Fruit fly (Drosophila melanogaster) whole organism, embryonic: ENCODE measurements around the gene CG5510.

ENCODE experiments used
- ATbp ChIP-seq: fragments of 200-800 bp; sonication (Bioruptor generic); optimal IDR thresholded peaks from 2 replicates; lab custom pipeline; 2017; ENCODE audit warnings: missing biosample characterization, mild to moderate bottlenecking, missing genetic modification characterization, missing genetic modification reagents
- Asciz ChIP-seq: fragments of 200-800 bp; sonication (Bioruptor generic); optimal IDR thresholded peaks from 2 replicates; lab custom pipeline; 2017; ENCODE audit warnings: missing biosample characterization, mild to moderate bottlenecking, missing genetic modification characterization, missing genetic modification reagents
- Bdp1 ChIP-seq: fragments of 200-800 bp; sonication (Bioruptor generic); optimal IDR thresholded peaks from 3 replicates; lab custom pipeline; 2016; ENCODE audit warnings: missing biosample characterization, missing genetic modification characterization
- C15 ChIP-seq: fragments of 200-800 bp; sonication (Bioruptor generic); IDR thresholded peaks from 3 replicates; pipeline ENCODE4 v1.3.6; 2022; ENCODE audit warnings: missing biosample characterization, missing genetic modification characterization
- CG10147 ChIP-seq: fragments of 200-800 bp; sonication (Bioruptor generic); optimal IDR thresholded peaks from 2 replicates; lab custom pipeline; 2019; ENCODE audit warnings: missing biosample characterization, mild to moderate bottlenecking, missing genetic modification characterization, moderate library complexity
- CG10462 ChIP-seq: fragments of 200-800 bp; sonication (Bioruptor generic); optimal IDR thresholded peaks from 2 replicates; lab custom pipeline; 2016; ENCODE audit warnings: missing biosample characterization, missing genetic modification characterization
- CG11085 ChIP-seq: fragments of 200-800 bp; sonication (Bioruptor generic); IDR thresholded peaks from 2 replicates; pipeline ENCODE4 v1.3.6; 2022; ENCODE audit warnings: missing biosample characterization, missing genetic modification characterization
- CG12299 ChIP-seq: fragments of 200-800 bp; sonication (Bioruptor generic); optimal IDR thresholded peaks from 2 replicates; lab custom pipeline; 2018; ENCODE audit warnings: missing biosample characterization, mild to moderate bottlenecking, missing genetic modification characterization
- CG1233 ChIP-seq: fragments of 200-800 bp; sonication (Bioruptor generic); optimal IDR thresholded peaks from 4 replicates; lab custom pipeline; 2018; ENCODE audit warnings: missing biosample characterization, mild to moderate bottlenecking, missing genetic modification characterization
- CG12744 ChIP-seq: fragments of 200-800 bp; sonication (Bioruptor generic); optimal IDR thresholded peaks from 2 replicates; lab custom pipeline; 2016; ENCODE audit warnings: missing biosample characterization, missing genetic modification characterization
- CG15479 ChIP-seq: fragments of 200-800 bp; sonication (Bioruptor generic); optimal IDR thresholded peaks from 3 replicates; lab custom pipeline; 2019; ENCODE audit warnings: missing biosample characterization, mild to moderate bottlenecking, missing genetic modification characterization, moderate library complexity
- CG18619 ChIP-seq: fragments of 200-800 bp; sonication (Bioruptor generic); optimal IDR thresholded peaks from 3 replicates; lab custom pipeline; 2017; ENCODE audit warnings: missing biosample characterization, mild to moderate bottlenecking, missing genetic modification characterization
- CG2120 ChIP-seq: fragments of 200-800 bp; sonication (Bioruptor generic); optimal IDR thresholded peaks from 3 replicates; lab custom pipeline; 2016; ENCODE audit warnings: missing biosample characterization, missing genetic modification characterization
- CG32767 ChIP-seq: fragments of 200-800 bp; sonication (Bioruptor generic); IDR thresholded peaks from 2 replicates; pipeline ENCODE4 v1.3.6; 2022; ENCODE audit warnings: missing biosample characterization, missing genetic modification characterization
- CG43689 ChIP-seq: fragments of 200-800 bp; sonication (Bioruptor generic); IDR thresholded peaks from 2 replicates; pipeline ENCODE4 v1.3.6; 2022; ENCODE audit warnings: missing biosample characterization, missing genetic modification characterization
- CG4730 ChIP-seq: fragments of 200-800 bp; sonication (Bioruptor generic); IDR thresholded peaks from 2 replicates; pipeline ENCODE4 v1.3.6; 2022; ENCODE audit warnings: missing biosample characterization, missing genetic modification characterization
- CG6654 ChIP-seq: fragments of 200-800 bp; sonication (Bioruptor generic); optimal IDR thresholded peaks from 2 replicates; lab custom pipeline; 2017; ENCODE audit warnings: missing biosample characterization, mild to moderate bottlenecking, missing genetic modification characterization
- CG9437 ChIP-seq: fragments of 200-800 bp; sonication (Bioruptor generic); optimal IDR thresholded peaks from 2 replicates; lab custom pipeline; 2018; ENCODE audit warnings: missing biosample characterization, mild to moderate bottlenecking, missing genetic modification characterization
- Deaf1 ChIP-seq: fragments of 200-800 bp; optimal IDR thresholded peaks from 3 replicates; lab custom pipeline; 2019; ENCODE audit warnings: missing biosample characterization, mild to moderate bottlenecking, missing genetic modification characterization, moderate library complexity
- Fer3 ChIP-seq: fragments of 200-800 bp; sonication (Bioruptor generic); optimal IDR thresholded peaks from 2 replicates; lab custom pipeline; 2018; ENCODE audit warnings: missing biosample characterization, mild to moderate bottlenecking, missing genetic modification characterization, moderate library complexity
- HLH4C ChIP-seq: fragments of 200-800 bp; sonication (Bioruptor generic); IDR thresholded peaks from 3 replicates; pipeline ENCODE4 v1.3.6; 2022; ENCODE audit warnings: missing biosample characterization, missing genetic modification characterization; ENCODE audit not compliant: partially characterized antibody
- HLH54F ChIP-seq: fragments of 200-800 bp; sonication (Bioruptor generic); optimal IDR thresholded peaks from 3 replicates; lab custom pipeline; 2016; ENCODE audit warnings: missing biosample characterization, missing genetic modification characterization
- Hey ChIP-seq: fragments of 200-800 bp; sonication (Bioruptor generic); optimal IDR thresholded peaks from 3 replicates; lab custom pipeline; 2018; ENCODE audit warnings: missing biosample characterization, mild to moderate bottlenecking, missing genetic modification characterization
- HmgD ChIP-seq: fragments of 200-800 bp; sonication (Bioruptor generic); optimal IDR thresholded peaks from 3 replicates; lab custom pipeline; 2016; ENCODE audit warnings: missing biosample characterization, missing genetic modification characterization
- HmgZ ChIP-seq: fragments of 200-800 bp; sonication (Bioruptor generic); optimal IDR thresholded peaks from 2 replicates; lab custom pipeline; 2018; ENCODE audit warnings: missing biosample characterization, mild to moderate bottlenecking, missing genetic modification characterization
- Hmx ChIP-seq: fragments of 200-800 bp; sonication (Bioruptor generic); optimal IDR thresholded peaks from 2 replicates; lab custom pipeline; 2016; ENCODE audit warnings: missing biosample characterization, missing genetic modification characterization
- Lhr ChIP-seq: fragments of 200-800 bp; sonication (Bioruptor generic); optimal IDR thresholded peaks from 3 replicates; lab custom pipeline; 2017; ENCODE audit warnings: mild to moderate bottlenecking, missing biosample characterization, missing genetic modification reagents, missing genetic modification characterization
- MESR4 ChIP-seq: fragments of 200-800 bp; sonication (Bioruptor generic); optimal IDR thresholded peaks from 2 replicates; lab custom pipeline; 2018; ENCODE audit warnings: missing biosample characterization, mild to moderate bottlenecking, missing genetic modification characterization, moderate library complexity
- Meics ChIP-seq: fragments of 200-800 bp; sonication (Bioruptor generic); optimal IDR thresholded peaks from 2 replicates; lab custom pipeline; 2017; ENCODE audit warnings: missing biosample characterization, mild to moderate bottlenecking, missing genetic modification characterization
- Nf-YA ChIP-seq: fragments of 200-800 bp; sonication (Bioruptor generic); IDR thresholded peaks from 2 replicates; pipeline ENCODE4 v1.3.6; 2022; ENCODE audit warnings: missing biosample characterization, missing genetic modification characterization
- Ssrp ChIP-seq: fragments of 200-800 bp; sonication (Bioruptor generic); optimal IDR thresholded peaks from 2 replicates; lab custom pipeline; 2018; ENCODE audit warnings: missing biosample characterization, mild to moderate bottlenecking, missing genetic modification characterization, moderate library complexity
- al ChIP-seq: fragments of 200-800 bp; sonication (Bioruptor generic); IDR thresholded peaks from 2 replicates; pipeline ENCODE4 v1.3.6; 2022; ENCODE audit warnings: missing biosample characterization, missing genetic modification characterization
- bab2 ChIP-seq: fragments of 200-800 bp; sonication (Bioruptor generic); optimal IDR thresholded peaks from 2 replicates; lab custom pipeline; 2016; ENCODE audit warnings: missing biosample characterization, missing genetic modification characterization
- cad ChIP-seq: fragments of >200 bp; optimal IDR thresholded peaks from 2 replicates; lab custom pipeline; 2017; ENCODE audit warnings: missing biosample characterization, missing genetic modification characterization
- croc ChIP-seq: fragments of 200-800 bp; sonication (Bioruptor generic); conservative IDR thresholded peaks from 3 replicates; pipeline ENCODE4 v1.3.6; 2022; ENCODE audit warnings: missing biosample characterization, missing genetic modification characterization
- dpn ChIP-seq, 2 experiments: fragments of 200-800 bp; sonication (Bioruptor generic); optimal IDR thresholded peaks; 3 replicates each; lab custom pipeline; 2016; ENCODE audit warnings: missing biosample characterization in 2 of 2, missing genetic modification characterization in 2 of 2
- exex ChIP-seq: fragments of 200-800 bp; sonication (Bioruptor generic); optimal IDR thresholded peaks from 4 replicates; lab custom pipeline; 2018; ENCODE audit warnings: missing biosample characterization, mild to moderate bottlenecking, missing genetic modification characterization, moderate library complexity
- fru ChIP-seq: fragments of >200 bp; optimal IDR thresholded peaks from 2 replicates; lab custom pipeline; 2017
- gsb ChIP-seq: fragments of 200-800 bp; sonication (Bioruptor generic); IDR thresholded peaks from 2 replicates; pipeline ENCODE4 v1.3.6; 2022; ENCODE audit warnings: missing biosample characterization, missing genetic modification characterization
- hb ChIP-seq: fragments of 200-800 bp; sonication (Bioruptor generic); IDR thresholded peaks from 3 replicates; pipeline ENCODE4 v1.3.6; 2022; ENCODE audit warnings: missing biosample characterization, missing genetic modification characterization; ENCODE audit not compliant: partially characterized antibody
- lov ChIP-seq, 2 experiments: fragments of 200-800 bp in 1 of 2; fragments of >200 bp in 1 of 2; sonication (Bioruptor generic) in 1 of 2; IDR thresholded peaks in 1 of 2; optimal IDR thresholded peaks in 1 of 2; 2 replicates in 1 of 2; 3 replicates in 1 of 2; pipeline versions ENCODE4 v1.3.6 to Lab custom; 2017 to 2022; ENCODE audit warnings: missing biosample characterization in 1 of 2, missing genetic modification characterization in 1 of 2
- prd ChIP-seq, 3 experiments: fragments of >200 bp in 2 of 3; fragments of 200-800 bp in 1 of 3; sonication (Bioruptor generic) in 1 of 3; optimal IDR thresholded peaks in 2 of 3; IDR thresholded peaks in 1 of 3; 2 replicates in 2 of 3; 3 replicates in 1 of 3; pipeline versions ENCODE4 v1.3.6 to Lab custom; 2017 to 2022; ENCODE audit warnings: missing biosample characterization in 1 of 3, missing genetic modification characterization in 1 of 3
- repo ChIP-seq: fragments of 200-800 bp; sonication (Bioruptor generic); optimal IDR thresholded peaks from 2 replicates; lab custom pipeline; 2016; ENCODE audit warnings: missing biosample characterization, missing genetic modification characterization
- sd ChIP-seq: fragments of 200-800 bp; sonication (Bioruptor generic); optimal IDR thresholded peaks from 3 replicates; lab custom pipeline; 2018; ENCODE audit warnings: missing biosample characterization, mild to moderate bottlenecking, missing genetic modification characterization, moderate library complexity
- seq ChIP-seq: fragments of 200-800 bp; sonication (Bioruptor generic); IDR thresholded peaks from 2 replicates; pipeline ENCODE4 v1.3.6; 2022; ENCODE audit warnings: missing biosample characterization, missing genetic modification characterization
- sqz ChIP-seq: fragments of 200-800 bp; sonication (Bioruptor generic); optimal IDR thresholded peaks from 3 replicates; lab custom pipeline; 2018; ENCODE audit warnings: missing biosample characterization, mild to moderate bottlenecking, missing genetic modification characterization
- sr ChIP-seq: fragments of 200-800 bp; sonication (Bioruptor generic); IDR thresholded peaks from 3 replicates; pipeline ENCODE4 v1.3.6; 2022; ENCODE audit warnings: missing biosample characterization, missing genetic modification characterization
- tap ChIP-seq: fragments of 200-800 bp; optimal IDR thresholded peaks from 3 replicates; lab custom pipeline; 2019; ENCODE audit warnings: missing biosample characterization, mild to moderate bottlenecking, missing genetic modification characterization, moderate library complexity
- unpg ChIP-seq: fragments of 200-800 bp; sonication (Bioruptor generic); optimal IDR thresholded peaks from 3 replicates; lab custom pipeline; 2018; ENCODE audit warnings: missing biosample characterization, mild to moderate bottlenecking, missing genetic modification characterization, moderate library complexity
- z ChIP-seq: fragments of 200-800 bp; sonication (Bioruptor generic); IDR thresholded peaks from 3 replicates; pipeline ENCODE4 v1.3.6; 2022; ENCODE audit warnings: missing biosample characterization, missing genetic modification characterization

Gene CG5510

DNA sequence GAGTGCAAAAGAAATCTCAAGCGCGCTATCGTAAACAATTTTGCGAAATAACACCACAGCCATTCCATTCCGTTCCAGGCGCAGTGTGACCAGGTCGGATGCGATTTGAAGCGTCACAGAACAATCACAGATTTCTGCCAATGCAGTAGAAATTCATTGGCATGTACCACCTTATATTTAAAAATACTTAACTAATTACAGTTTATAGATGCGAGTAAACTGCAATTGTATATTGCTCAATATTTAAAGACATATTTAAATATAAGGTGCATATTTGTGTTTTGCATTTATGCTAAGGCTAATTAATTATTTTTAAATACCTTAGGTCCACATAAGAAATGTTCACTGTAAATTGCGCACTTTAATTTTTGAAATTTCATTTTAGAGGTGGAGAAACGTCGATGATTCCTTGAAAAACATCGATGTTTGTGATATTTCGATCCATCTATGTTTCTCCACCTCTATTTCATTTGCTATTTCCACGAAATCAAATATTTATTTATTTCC is 24.1 kb upstream of the CG5510 start, which contains the start of the genes SMC6 and CG6204 (continued):
- TF ChIP-seq sqz (peak; percentile 84), sd (peak; percentile 92), bab2 (GFP tag; lab: Kevin White, UChicago) (peak; percentile 83), HmgZ (tag; lab: Kevin White, UChicago) (peak; percentile 96), unpg (GFP tag; lab: Kevin White, UChicago) (peak; percentile 97), hb (GFP tag; lab: Robert Waterston, UW) (no peak), HLH4C (GFP tag; lab: Robert Waterston, UW) (no peak), MESR4 (no peak), C15 (GFP tag; lab: Robert Waterston, UW) (peak; percentile 81), cad (GFP tag; lab: Kevin White, UChicago) (no peak), CG1233 (GFP tag; lab: Kevin White, UChicago) (peak; percentile 90), croc (GFP tag; lab: Robert Waterston, UW) (peak; percentile 85), gsb (GFP tag; lab: Robert Waterston, UW) (peak; percentile 85), CG10462 (peak; percentile 84), Fer3 (tag; lab: Kevin White, UChicago) (peak; percentile 97), HLH54F (GFP tag; lab: Kevin White, UChicago) (peak; percentile 82), Ssrp (tag; lab: Kevin White, UChicago) (peak; percentile 92), seq (GFP tag; lab: Robert Waterston, UW) (peak; percentile 92), sr (GFP tag; lab: Robert Waterston, UW) (peak; percentile 44; the same call in 1 of the 3 replicates), Deaf1 (tag; lab: Kevin White, UChicago) (no peak), CG11085 (GFP tag; lab: Robert Waterston, UW) (peak; percentile 86), lov (optimal IDR thresholded peaks at IDR 0.05; lab: Kevin White, UChicago) (no peak), lov (GFP tag; IDR thresholded peaks at IDR 0.05; lab: Robert Waterston, UW) (peak; percentile 89), CG10147 (peak; percentile 93), CG2120 (peak; percentile 96), CG15479 (GFP tag; lab: Kevin White, UChicago) (peak; percentile 80), CG32767 (GFP tag; lab: Robert Waterston, UW) (peak; percentile 89), Lhr (GFP tag; lab: Kevin White, UChicago) (peak; percentile 70), Hmx (peak; percentile 86), fru (lab: Kevin White, UChicago) (no peak), Asciz (peak; percentile 85), HmgD (peak; percentile 39), exex (tag; lab: Kevin White, UChicago) (peak; percentile 77), al (peak; percentile 95), Hey (tag; lab: Kevin White, UChicago) (peak; percentile 35), ATbp (peak; percentile 90), Nf-YA (GFP tag; lab: Robert Waterston, UW) (peak; percentile 75), Bdp1 (GFP tag; lab: Kevin White, UChicago) (peak; percentile 73), CG6654 (GFP tag; lab: Kevin White, UChicago) (peak; percentile 66), CG12744 (GFP tag; lab: Kevin White, UChicago) (peak; percentile 80), z (GFP tag; lab: Robert Waterston, UW) (no peak), Meics (GFP tag; lab: Kevin White, UChicago) (peak; percentile 94), CG43689 (GFP tag; lab: Robert Waterston, UW) (peak; percentile 74), CG18619 (GFP tag; lab: Kevin White, UChicago) (peak; percentile 92), dpn (GFP tag; optimal IDR thresholded peaks at IDR 0.05; lab: Kevin White, UChicago) (peak; percentile 89 to 94), tap (peak; percentile 95), CG9437 (GFP tag; lab: Kevin White, UChicago) (peak; percentile 84), repo (GFP tag; lab: Kevin White, UChicago) (peak; percentile 68), prd (optimal IDR thresholded peaks at IDR 0.05; lab: Kevin White, UChicago) (no peak), prd (GFP tag; IDR thresholded peaks at IDR 0.05; lab: Robert Waterston, UW) (peak; percentile 97), CG4730 (GFP tag; lab: Robert Waterston, UW) (peak; percentile 94), CG12299 (tag; lab: Kevin White, UChicago) (peak; percentile 92)
